Worm (Caenorhabditis elegans) whole organism, L2 larva: ENCODE results near the gene F33G12.6.

Experiments
- C34F6.9 ChIP-seq: fragments of 150-350 bp; optimal IDR thresholded peaks from 2 replicates; lab custom pipeline; 2014; ENCODE audit warnings: missing biosample characterization, missing genetic modification characterization
- alr-1 ChIP-seq: fragments of 150-350 bp; optimal IDR thresholded peaks from 2 replicates; lab custom pipeline; 2014; ENCODE audit warnings: missing biosample characterization, missing genetic modification characterization
- ama-1 ChIP-seq: fragments of 150-350 bp; optimal IDR thresholded peaks from 2 replicates; lab custom pipeline; 2018; ENCODE audit warnings: inconsistent platforms
- ceh-82 ChIP-seq: fragments of 150-350 bp; optimal IDR thresholded peaks from 2 replicates; lab custom pipeline; 2014; ENCODE audit warnings: missing biosample characterization, missing genetic modification characterization
- elt-1 ChIP-seq: fragments of 150-350 bp; optimal IDR thresholded peaks from 2 replicates; lab custom pipeline; 2014; ENCODE audit warnings: missing biosample characterization, missing genetic modification characterization
- lsy-2 ChIP-seq, 2 experiments: fragments of 150-350 bp in 1 of 2; sonication (generic microtip) in 1 of 2; optimal IDR thresholded peaks; 2 replicates each; lab custom pipeline; 2014 to 2017; ENCODE audit warnings: missing biosample characterization in 2 of 2, missing genetic modification characterization in 2 of 2
- nhr-237 ChIP-seq: fragments of 150-350 bp; optimal IDR thresholded peaks from 2 replicates; lab custom pipeline; 2014; ENCODE audit warnings: missing biosample characterization, missing genetic modification characterization
- skn-1 ChIP-seq: sonication (generic microtip); optimal IDR thresholded peaks from 2 replicates; lab custom pipeline; 2017; ENCODE audit warnings: missing biosample characterization, missing genetic modification characterization
- snpc-4 ChIP-seq: fragments of 150-350 bp; optimal IDR thresholded peaks from 2 replicates; lab custom pipeline; 2014; ENCODE audit warnings: missing biosample characterization, missing genetic modification characterization

- no peak for TF ChIP-seq nhr-237 (tag; lab: Kevin White, UChicago)
- no peak for TF ChIP-seq lsy-2 (tag; optimal IDR thresholded peaks at IDR 0.05; lab: Kevin White, UChicago)
- TF ChIP-seq ama-1 (lab: Kevin White, UChicago), result no peak
- no peak for TF ChIP-seq ceh-82
- TF ChIP-seq C34F6.9, result no peak
- no peak for TF ChIP-seq alr-1 (tag; lab: Kevin White, UChicago)
- no peak for TF ChIP-seq skn-1 (tag; lab: Kevin White, UChicago)
- no peak for TF ChIP-seq snpc-4
- no peak for TF ChIP-seq elt-1
Measured at ce11 chrII:5014399-5014798, 35.3 kb upstream of the F33G12.6 start, which contains the start of gene F59A6.2.
